Fruit fly (Drosophila melanogaster) whole organism, embryonic: ENCODE data around the gene CG42554.

ENCODE experiments used
- Abd-B ChIP-seq: fragments of 200-800 bp; sonication (Bioruptor generic); optimal IDR thresholded peaks from 2 replicates; lab custom pipeline; 2018; ENCODE audit warnings: missing biosample characterization, mild to moderate bottlenecking, missing genetic modification characterization, moderate library complexity
- Ada2b ChIP-seq: fragments of 200-800 bp; sonication (Bioruptor generic); IDR thresholded peaks from 2 replicates; pipeline ENCODE4 v1.3.6; 2022; ENCODE audit warnings: missing biosample characterization, missing genetic modification characterization
- Atf3 ChIP-seq: fragments of 200-800 bp; sonication (Bioruptor generic); optimal IDR thresholded peaks from 3 replicates; lab custom pipeline; 2016; ENCODE audit warnings: missing biosample characterization, missing genetic modification characterization
- BEAF-32 ChIP-seq: fragments of 200-800 bp; sonication (Bioruptor generic); optimal IDR thresholded peaks from 3 replicates; lab custom pipeline; 2017; ENCODE audit warnings: missing biosample characterization, missing genetic modification characterization, mild to moderate bottlenecking, moderate library complexity, missing genetic modification reagents
- CG11504 ChIP-seq: fragments of 200-800 bp; sonication (Bioruptor generic); optimal IDR thresholded peaks from 3 replicates; lab custom pipeline; 2019; ENCODE audit warnings: missing biosample characterization, mild to moderate bottlenecking, missing genetic modification characterization, moderate library complexity
- CG12071 ChIP-seq: fragments of 200-800 bp; sonication (Bioruptor generic); optimal IDR thresholded peaks from 3 replicates; lab custom pipeline; 2018; ENCODE audit warnings: missing biosample characterization, mild to moderate bottlenecking, missing genetic modification characterization
- CG12236 ChIP-seq: fragments of 200-800 bp; sonication (Bioruptor generic); optimal IDR thresholded peaks from 2 replicates; lab custom pipeline; 2016; ENCODE audit warnings: missing biosample characterization, missing genetic modification characterization
- CG12391 ChIP-seq: fragments of 200-800 bp; sonication (Bioruptor generic); optimal IDR thresholded peaks from 3 replicates; lab custom pipeline; 2018; ENCODE audit warnings: missing biosample characterization, mild to moderate bottlenecking, missing genetic modification characterization, moderate library complexity
- CG13775 ChIP-seq: fragments of 200-800 bp; sonication (Bioruptor generic); optimal IDR thresholded peaks from 3 replicates; lab custom pipeline; 2017; ENCODE audit warnings: missing biosample characterization, mild to moderate bottlenecking, missing genetic modification characterization
- CG14710 ChIP-seq: fragments of 200-800 bp; sonication (Bioruptor generic); optimal IDR thresholded peaks from 3 replicates; lab custom pipeline; 2019; ENCODE audit warnings: missing biosample characterization, mild to moderate bottlenecking, missing genetic modification characterization, moderate library complexity
- CG18599 ChIP-seq: fragments of 200-800 bp; sonication (Bioruptor generic); optimal IDR thresholded peaks from 3 replicates; lab custom pipeline; 2017; ENCODE audit warnings: missing biosample characterization, missing genetic modification characterization, mild to moderate bottlenecking, moderate library complexity, missing genetic modification reagents
- CG18619 ChIP-seq: fragments of 200-800 bp; sonication (Bioruptor generic); optimal IDR thresholded peaks from 3 replicates; lab custom pipeline; 2017; ENCODE audit warnings: missing biosample characterization, mild to moderate bottlenecking, missing genetic modification characterization
- CG2199 ChIP-seq: fragments of 200-800 bp; sonication (Bioruptor generic); IDR thresholded peaks from 3 replicates; pipeline ENCODE4 v1.3.6; 2022; ENCODE audit warnings: missing biosample characterization, missing genetic modification characterization
- CG2202 ChIP-seq: fragments of 200-800 bp; sonication (Bioruptor generic); optimal IDR thresholded peaks from 2 replicates; lab custom pipeline; 2018; ENCODE audit warnings: missing biosample characterization, mild to moderate bottlenecking, missing genetic modification characterization
- CG31441 ChIP-seq: fragments of 200-800 bp; sonication (Bioruptor generic); IDR thresholded peaks from 2 replicates; pipeline ENCODE4 v1.3.6; 2022; ENCODE audit warnings: missing biosample characterization, missing genetic modification characterization
- CG34224 ChIP-seq: fragments of 200-800 bp; sonication (Bioruptor generic); IDR thresholded peaks from 3 replicates; pipeline ENCODE4 v1.3.6; 2022; ENCODE audit warnings: missing biosample characterization, missing genetic modification characterization; ENCODE audit not compliant: partially characterized antibody
- CG3847 ChIP-seq: fragments of 200-800 bp; sonication (Bioruptor generic); IDR thresholded peaks from 2 replicates; pipeline ENCODE4 v1.3.6; 2022; ENCODE audit warnings: missing biosample characterization, missing genetic modification characterization
- CG4617 ChIP-seq: fragments of 200-800 bp; sonication (Bioruptor generic); optimal IDR thresholded peaks from 3 replicates; lab custom pipeline; 2016; ENCODE audit warnings: missing biosample characterization, missing genetic modification characterization, borderline replicate concordance
- CG4820 ChIP-seq: fragments of 200-800 bp; sonication (Bioruptor generic); optimal IDR thresholded peaks from 3 replicates; lab custom pipeline; 2016; ENCODE audit warnings: missing biosample characterization, missing genetic modification characterization
- CG4854 ChIP-seq: fragments of 200-800 bp; sonication (Bioruptor generic); optimal IDR thresholded peaks from 2 replicates; lab custom pipeline; 2016; ENCODE audit warnings: missing biosample characterization, missing genetic modification characterization, inconsistent platforms
- CG5953 ChIP-seq: fragments of 200-800 bp; sonication (Bioruptor generic); IDR thresholded peaks from 2 replicates; pipeline ENCODE4 v1.3.6; 2022; ENCODE audit warnings: missing biosample characterization, missing genetic modification characterization
- CG6175 ChIP-seq: fragments of 200-800 bp; sonication (Bioruptor generic); IDR thresholded peaks from 3 replicates; pipeline ENCODE4 v1.3.6; 2022; ENCODE audit warnings: missing biosample characterization, missing genetic modification characterization
- CG6654 ChIP-seq: fragments of 200-800 bp; sonication (Bioruptor generic); optimal IDR thresholded peaks from 2 replicates; lab custom pipeline; 2017; ENCODE audit warnings: missing biosample characterization, mild to moderate bottlenecking, missing genetic modification characterization
- CG6683 ChIP-seq: fragments of 200-800 bp; sonication (Bioruptor generic); optimal IDR thresholded peaks from 2 replicates; lab custom pipeline; 2017; ENCODE audit warnings: missing biosample characterization, mild to moderate bottlenecking, missing genetic modification characterization, missing genetic modification reagents
- CG7556 ChIP-seq: fragments of 200-800 bp; sonication (Bioruptor generic); optimal IDR thresholded peaks from 2 replicates; lab custom pipeline; 2017; ENCODE audit warnings: missing biosample characterization, mild to moderate bottlenecking, missing genetic modification characterization
- CG9876 ChIP-seq: fragments of 200-800 bp; sonication (Bioruptor generic); optimal IDR thresholded peaks from 2 replicates; lab custom pipeline; 2016; ENCODE audit warnings: missing biosample characterization, missing genetic modification characterization
- CTCF ChIP-seq: fragments of 200-800 bp; sonication (Bioruptor generic); optimal IDR thresholded peaks from 2 replicates; lab custom pipeline; 2017; ENCODE audit warnings: missing biosample characterization, mild to moderate bottlenecking, missing genetic modification characterization, moderate library complexity
- ERR ChIP-seq: fragments of 200-800 bp; sonication (Bioruptor generic); optimal IDR thresholded peaks from 2 replicates; lab custom pipeline; 2016; ENCODE audit warnings: missing biosample characterization, missing genetic modification characterization
- Gug ChIP-seq: fragments of 200-800 bp; sonication (Bioruptor generic); IDR thresholded peaks from 4 replicates; pipeline ENCODE4 v1.3.6; 2022; ENCODE audit warnings: missing biosample characterization, missing genetic modification characterization
- H15 ChIP-seq: fragments of 200-800 bp; sonication (Bioruptor generic); IDR thresholded peaks from 3 replicates; pipeline ENCODE4 v1.3.6; 2022; ENCODE audit warnings: missing biosample characterization, missing genetic modification characterization
- Hr51 ChIP-seq, 2 experiments: fragments of 200-800 bp; sonication (Bioruptor generic); optimal IDR thresholded peaks; 2 replicates in 1 of 2; 3 replicates in 1 of 2; lab custom pipeline; 2016 to 2018; ENCODE audit warnings: missing biosample characterization in 2 of 2, missing genetic modification characterization in 2 of 2, mild to moderate bottlenecking in 1 of 2, moderate library complexity in 1 of 2
- Side ChIP-seq: fragments of 200-800 bp; sonication (Bioruptor generic); optimal IDR thresholded peaks from 2 replicates; lab custom pipeline; 2016; ENCODE audit warnings: missing biosample characterization, missing genetic modification characterization
- Sry-δ ChIP-seq: fragments of 200-800 bp; sonication (Bioruptor generic); optimal IDR thresholded peaks from 2 replicates; lab custom pipeline; 2016; ENCODE audit warnings: missing biosample characterization, missing genetic modification characterization
- dan ChIP-seq: fragments of 200-800 bp; sonication (Bioruptor generic); IDR thresholded peaks from 2 replicates; pipeline ENCODE4 v1.3.6; 2022; ENCODE audit warnings: missing biosample characterization, missing genetic modification characterization
- danr ChIP-seq: fragments of 200-800 bp; sonication (Bioruptor generic); IDR thresholded peaks from 2 replicates; pipeline ENCODE4 v1.3.6; 2022; ENCODE audit warnings: missing biosample characterization, missing genetic modification characterization
- dmrt11E ChIP-seq: fragments of 200-800 bp; sonication (Bioruptor generic); optimal IDR thresholded peaks from 3 replicates; lab custom pipeline; 2018; ENCODE audit warnings: missing biosample characterization, mild to moderate bottlenecking, missing genetic modification characterization, moderate library complexity
- dmrt99B ChIP-seq: fragments of 200-800 bp; sonication (Bioruptor generic); optimal IDR thresholded peaks from 2 replicates; lab custom pipeline; 2018; ENCODE audit warnings: missing biosample characterization, mild to moderate bottlenecking, missing genetic modification characterization, moderate library complexity
- emc ChIP-seq: fragments of 200-800 bp; sonication (Bioruptor generic); optimal IDR thresholded peaks from 2 replicates; lab custom pipeline; 2016; ENCODE audit warnings: missing biosample characterization, missing genetic modification characterization
- esg ChIP-seq: fragments of 200-800 bp; sonication (Bioruptor generic); conservative IDR thresholded peaks from 2 replicates; pipeline ENCODE4 v1.3.6; 2022; ENCODE audit warnings: missing biosample characterization, missing genetic modification characterization
- ftz-f1 ChIP-seq: fragments of 200-800 bp; sonication (Bioruptor generic); optimal IDR thresholded peaks from 2 replicates; lab custom pipeline; 2016; ENCODE audit warnings: missing biosample characterization, missing genetic modification characterization
- gfzf ChIP-seq: fragments of 200-800 bp; sonication (Bioruptor generic); optimal IDR thresholded peaks from 2 replicates; lab custom pipeline; 2016; ENCODE audit warnings: missing biosample characterization, mild to moderate bottlenecking, missing genetic modification characterization, moderate library complexity
- gsb-n ChIP-seq: fragments of 200-800 bp; sonication (Bioruptor generic); optimal IDR thresholded peaks from 3 replicates; lab custom pipeline; 2018; ENCODE audit warnings: missing biosample characterization, mild to moderate bottlenecking, missing genetic modification characterization
- hth ChIP-seq: fragments of >200 bp; optimal IDR thresholded peaks from 2 replicates; lab custom pipeline; 2017; ENCODE audit warnings: inconsistent platforms
- maf-S ChIP-seq: fragments of 200-800 bp; sonication (Bioruptor generic); optimal IDR thresholded peaks from 2 replicates; lab custom pipeline; 2016; ENCODE audit warnings: missing biosample characterization, missing genetic modification characterization
- pnt ChIP-seq: fragments of 200-800 bp; sonication (Bioruptor generic); optimal IDR thresholded peaks from 3 replicates; lab custom pipeline; 2016; ENCODE audit warnings: missing biosample characterization, missing genetic modification characterization
- pros ChIP-seq: fragments of 200-800 bp; sonication (Bioruptor generic); optimal IDR thresholded peaks from 3 replicates; lab custom pipeline; 2019; ENCODE audit warnings: missing biosample characterization, mild to moderate bottlenecking, missing genetic modification characterization, moderate library complexity
- sna ChIP-seq: fragments of 200-800 bp; sonication (Bioruptor generic); IDR thresholded peaks from 2 replicates; pipeline ENCODE4 v1.3.6; 2022; ENCODE audit warnings: missing biosample characterization, missing genetic modification characterization; ENCODE audit not compliant: partially characterized antibody
- sqz ChIP-seq: fragments of 200-800 bp; sonication (Bioruptor generic); optimal IDR thresholded peaks from 3 replicates; lab custom pipeline; 2018; ENCODE audit warnings: missing biosample characterization, mild to moderate bottlenecking, missing genetic modification characterization
- trh ChIP-seq: fragments of 200-800 bp; sonication (Bioruptor generic); optimal IDR thresholded peaks from 2 replicates; lab custom pipeline; 2016; ENCODE audit warnings: missing biosample characterization, missing genetic modification characterization
- unpg ChIP-seq: fragments of 200-800 bp; sonication (Bioruptor generic); optimal IDR thresholded peaks from 3 replicates; lab custom pipeline; 2018; ENCODE audit warnings: missing biosample characterization, mild to moderate bottlenecking, missing genetic modification characterization, moderate library complexity
- vnd ChIP-seq: fragments of 200-800 bp; sonication (Bioruptor generic); IDR thresholded peaks from 3 replicates; pipeline ENCODE4 v1.3.6; 2022; ENCODE audit warnings: missing biosample characterization, missing genetic modification characterization; ENCODE audit not compliant: partially characterized antibody

Gene CG42554

DNA sequence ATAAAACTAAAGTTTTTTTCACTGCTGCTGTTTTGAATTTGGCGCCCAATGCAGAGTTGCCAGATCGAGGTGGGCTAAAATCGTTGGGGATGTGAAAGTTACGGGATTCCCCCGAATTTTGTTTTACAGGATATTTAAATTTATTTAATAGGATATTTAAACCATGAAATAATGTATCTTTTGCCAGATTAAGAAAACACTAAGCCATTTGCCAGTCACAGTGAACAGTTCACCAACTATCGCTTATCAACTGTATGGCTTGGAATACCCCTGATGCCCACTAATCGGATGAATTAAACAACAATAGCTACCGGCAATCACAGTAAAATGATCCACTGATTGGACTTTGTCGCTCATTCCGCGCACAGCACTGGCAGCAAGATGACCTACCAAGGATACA is 15.6 kb downstream of the CG42554 start, which contains the start of gene Dci (continued):
- peak; percentile 83 for TF ChIP-seq CG12391
- TF ChIP-seq CG4617 (GFP tag; lab: Kevin White, UChicago), result peak; percentile 77
- peak; percentile 52; the same call in 1 of the 3 replicates for TF ChIP-seq H15
- peak; percentile 57 for TF ChIP-seq CG5953 (GFP tag; lab: Robert Waterston, UW)
- TF ChIP-seq CG34224, result peak; percentile 89
- TF ChIP-seq hth (lab: Kevin White, UChicago), result no peak
- peak; percentile 88 for TF ChIP-seq esg (GFP tag; lab: Robert Waterston, UW)
- no peak for TF ChIP-seq emc (GFP tag; lab: Kevin White, UChicago)
- TF ChIP-seq Sry-δ (GFP tag; lab: Kevin White, UChicago), result peak; percentile 74
- peak; percentile 28 for TF ChIP-seq CG18619 (GFP tag; lab: Kevin White, UChicago)
- TF ChIP-seq sqz (GFP tag; lab: Kevin White, UChicago), result no peak
- no peak for TF ChIP-seq CG12071
- TF ChIP-seq Gug (GFP tag; lab: Robert Waterston, UW), result peak; percentile 41; the same call in 2 of the 4 replicates
- peak; percentile 57 for TF ChIP-seq Atf3 (GFP tag; lab: Kevin White, UChicago)
- TF ChIP-seq dmrt99B, result no peak
- 0 out of 3 replicates have a peak, but pooled peaks have one; percentile 73 for TF ChIP-seq CG2199
- peak; percentile 59; the same call in 1 of the 2 replicates for TF ChIP-seq danr (GFP tag; lab: Robert Waterston, UW)
- TF ChIP-seq CG4854, result no peak
- TF ChIP-seq CG7556 (GFP tag; lab: Kevin White, UChicago), result peak; percentile 38
- TF ChIP-seq CG3847 (GFP tag; lab: Robert Waterston, UW), result peak; percentile 88
- peak; percentile 84 for TF ChIP-seq sna (GFP tag; lab: Robert Waterston, UW)
- peak; percentile 74 for TF ChIP-seq vnd (GFP tag; lab: Robert Waterston, UW)
- no peak for TF ChIP-seq CG6175 (GFP tag; lab: Robert Waterston, UW)
- TF ChIP-seq CG31441 (GFP tag; lab: Robert Waterston, UW), result peak; percentile 74
- TF ChIP-seq CG11504, result no peak
- TF ChIP-seq gfzf (GFP tag; lab: Kevin White, UChicago), result no peak
- TF ChIP-seq pros (GFP tag; lab: Kevin White, UChicago), result no peak
- peak; percentile 53 to 71 for TF ChIP-seq Hr51 (GFP tag; optimal IDR thresholded peaks at IDR 0.05; lab: Kevin White, UChicago)
- peak; percentile 49 for TF ChIP-seq CG4820 (GFP tag; lab: Kevin White, UChicago)
- TF ChIP-seq CG6683 (GFP tag; lab: Kevin White, UChicago), result no peak
- TF ChIP-seq Ada2b, result peak; percentile 84
- peak; percentile 88 for TF ChIP-seq BEAF-32
- peak; percentile 53 for TF ChIP-seq CG14710 (tag; lab: Kevin White, UChicago)
- TF ChIP-seq trh (GFP tag; lab: Kevin White, UChicago), result peak; percentile 50
- peak; percentile 28 for TF ChIP-seq CTCF
- TF ChIP-seq CG2202, result peak; percentile 14
- TF ChIP-seq maf-S (GFP tag; lab: Kevin White, UChicago), result peak; percentile 52
- TF ChIP-seq Abd-B (GFP tag; lab: Kevin White, UChicago), result peak; percentile 86
- TF ChIP-seq dan (GFP tag; lab: Robert Waterston, UW), result 0 out of 2 replicates have a peak, but pooled peaks have one; percentile 43
- peak; percentile 69 for TF ChIP-seq dmrt11E (tag; lab: Kevin White, UChicago)
- peak; percentile 63 for TF ChIP-seq unpg (GFP tag; lab: Kevin White, UChicago)
- TF ChIP-seq CG6654, result no peak
- TF ChIP-seq pnt (GFP tag; lab: Kevin White, UChicago), result peak; percentile 62
- no peak for TF ChIP-seq gsb-n (tag; lab: Kevin White, UChicago)
- TF ChIP-seq ftz-f1, result no peak
- peak; percentile 26 for TF ChIP-seq CG9876
- TF ChIP-seq CG18599 (GFP tag; lab: Kevin White, UChicago), result peak; percentile 72
- TF ChIP-seq Side (GFP tag; lab: Kevin White, UChicago), result peak; percentile 29
- peak; percentile 39 for TF ChIP-seq ERR
- peak; percentile 79 for TF ChIP-seq CG13775
- no peak for TF ChIP-seq CG12236 (GFP tag; lab: Kevin White, UChicago)
